Worm (Caenorhabditis elegans): ENCODE data around the gene C34E11.2.

The C34E11.2 gene

ce11 chrX:11823704-11824103 lies 9.2 kb upstream of the C34E11.2 start, which contains the start of gene tag-241:
TSS of gene tag-241 (plus strand) at chrX:11824004.
- TF ChIP-seq F13C5.2 (tag; optimal IDR thresholded peaks at IDR 0.05) (no peak), tbx-11 (GFP tag; IDR thresholded peaks at IDR 0.05) (no peak), aly-1 (tag; optimal IDR thresholded peaks at IDR 0.05) (no peak), tra-4 (tag; optimal IDR thresholded peaks at IDR 0.05) (no peak), B0310.2 (tag; optimal IDR thresholded peaks at IDR 0.05) (no peak), pes-1 (GFP tag; IDR thresholded peaks at IDR 0.05) (no peak), sea-1 (GFP tag; conservative IDR thresholded peaks at IDR 0.05) (no peak), ceh-36 (tag; optimal IDR thresholded peaks at IDR 0.05) (no peak), hnd-1 (tag; optimal IDR thresholded peaks at IDR 0.05) (no peak), ceh-13 (GFP tag; optimal IDR thresholded peaks at IDR 0.05) (no peak), hmg-4 (GFP tag; optimal IDR thresholded peaks at IDR 0.05) (no peak), flt-1 (GFP tag; IDR thresholded peaks at IDR 0.05) (no peak), hmbx-1 (tag; optimal IDR thresholded peaks at IDR 0.05) (no peak), tbx-37 (GFP tag; conservative IDR thresholded peaks at IDR 0.05) (no peak), scrt-1 (GFP tag; IDR thresholded peaks at IDR 0.05) (no peak), ama-1 (optimal IDR thresholded peaks at IDR 0.05) (no peak), ets-7 (tag; optimal IDR thresholded peaks at IDR 0.05) (no peak)

- no peak for TF ChIP-seq tra-4 (tag; optimal IDR thresholded peaks at IDR 0.05)
- no peak for TF ChIP-seq flt-1 (GFP tag; IDR thresholded peaks at IDR 0.05)
- TF ChIP-seq ceh-36 (tag; optimal IDR thresholded peaks at IDR 0.05): no peak
- TF ChIP-seq aly-1 (tag; optimal IDR thresholded peaks at IDR 0.05): no peak
- TF ChIP-seq hmg-4 (GFP tag; optimal IDR thresholded peaks at IDR 0.05): no peak
- TF ChIP-seq ceh-13 (GFP tag; optimal IDR thresholded peaks at IDR 0.05): no peak
- no peak for TF ChIP-seq B0310.2 (tag; optimal IDR thresholded peaks at IDR 0.05)
- no peak for TF ChIP-seq tbx-11 (GFP tag; IDR thresholded peaks at IDR 0.05)
- no peak for TF ChIP-seq F13C5.2 (tag; optimal IDR thresholded peaks at IDR 0.05)
- TF ChIP-seq scrt-1 (GFP tag; IDR thresholded peaks at IDR 0.05): no peak
- TF ChIP-seq ama-1 (optimal IDR thresholded peaks at IDR 0.05): no peak
- TF ChIP-seq tbx-37 (GFP tag; conservative IDR thresholded peaks at IDR 0.05): no peak
- no peak for TF ChIP-seq hmbx-1 (tag; optimal IDR thresholded peaks at IDR 0.05)
- TF ChIP-seq ets-7 (tag; optimal IDR thresholded peaks at IDR 0.05): no peak
- TF ChIP-seq hnd-1 (tag; optimal IDR thresholded peaks at IDR 0.05): no peak
- TF ChIP-seq pes-1 (GFP tag; IDR thresholded peaks at IDR 0.05): no peak
- TF ChIP-seq sea-1 (GFP tag; conservative IDR thresholded peaks at IDR 0.05): no peak
Measured at ce11 chrX:11821159-11821720, 6.7 kb upstream of the C34E11.2 start.

- TF ChIP-seq hmg-4 (GFP tag; optimal IDR thresholded peaks at IDR 0.05) (no peak), pes-1 (GFP tag; IDR thresholded peaks at IDR 0.05) (no peak), ceh-36 (tag; optimal IDR thresholded peaks at IDR 0.05) (no peak), scrt-1 (GFP tag; IDR thresholded peaks at IDR 0.05) (no peak), tbx-11 (GFP tag; IDR thresholded peaks at IDR 0.05) (no peak), flt-1 (GFP tag; IDR thresholded peaks at IDR 0.05) (no peak), tra-4 (tag; optimal IDR thresholded peaks at IDR 0.05) (no peak), ceh-13 (GFP tag; optimal IDR thresholded peaks at IDR 0.05) (no peak), aly-1 (tag; optimal IDR thresholded peaks at IDR 0.05) (no peak), tbx-37 (GFP tag; conservative IDR thresholded peaks at IDR 0.05) (no peak), F13C5.2 (tag; optimal IDR thresholded peaks at IDR 0.05) (no peak), ama-1 (optimal IDR thresholded peaks at IDR 0.05) (no peak), sea-1 (GFP tag; conservative IDR thresholded peaks at IDR 0.05) (no peak), B0310.2 (tag; optimal IDR thresholded peaks at IDR 0.05) (no peak), hnd-1 (tag; optimal IDR thresholded peaks at IDR 0.05) (no peak), ets-7 (tag; optimal IDR thresholded peaks at IDR 0.05) (no peak), hmbx-1 (tag; optimal IDR thresholded peaks at IDR 0.05) (no peak)
Measured at ce11 chrX:11818711-11819110, 4.2 kb upstream of the C34E11.2 start.

ce11 chrX:11816825-11817224 lies 2.3 kb upstream of the C34E11.2 start:
- TF ChIP-seq ets-7 (tag; optimal IDR thresholded peaks at IDR 0.05) (no peak), ceh-36 (tag; optimal IDR thresholded peaks at IDR 0.05) (no peak), ceh-13 (GFP tag; optimal IDR thresholded peaks at IDR 0.05) (no peak), hmbx-1 (tag; optimal IDR thresholded peaks at IDR 0.05) (no peak), tbx-37 (GFP tag; conservative IDR thresholded peaks at IDR 0.05) (no peak), aly-1 (tag; optimal IDR thresholded peaks at IDR 0.05) (no peak), F13C5.2 (tag; optimal IDR thresholded peaks at IDR 0.05) (no peak), B0310.2 (tag; optimal IDR thresholded peaks at IDR 0.05) (no peak)

ce11 chrX:11806175-11806853 lies 8.2 kb downstream of the C34E11.2 start:
- TF ChIP-seq ets-7 (tag; optimal IDR thresholded peaks at IDR 0.05) (no peak), ceh-36 (tag; optimal IDR thresholded peaks at IDR 0.05) (no peak), ceh-13 (GFP tag; optimal IDR thresholded peaks at IDR 0.05) (no peak)

ce11 chrX:11804057-11804456 lies 10.5 kb downstream of the C34E11.2 start, which contains the start of gene C34E11.4:
TSS of gene C34E11.4 (plus strand) at chrX:11804210.
- TF ChIP-seq tbx-37 (GFP tag; conservative IDR thresholded peaks at IDR 0.05): no peak

ce11 chrX:11798057-11798555 lies 16.4 kb downstream of the C34E11.2 start, which contains the start of gene rsd-3:
TSS of gene rsd-3 (plus strand) at chrX:11798505.
- TF ChIP-seq F13C5.2 (tag; optimal IDR thresholded peaks at IDR 0.05) (peak; percentile 14), hmg-4 (GFP tag; optimal IDR thresholded peaks at IDR 0.05) (peak; percentile 77), pes-1 (GFP tag; IDR thresholded peaks at IDR 0.05) (0 out of 2 replicates have a peak, but pooled peaks have one; percentile 15), flt-1 (GFP tag; IDR thresholded peaks at IDR 0.05) (peak; percentile 5; the same call in 1 of the 2 replicates), tra-4 (tag; optimal IDR thresholded peaks at IDR 0.05) (no peak), ama-1 (optimal IDR thresholded peaks at IDR 0.05) (no peak), hnd-1 (tag; optimal IDR thresholded peaks at IDR 0.05) (no peak)

Measured in whole organism, early embryonic.